Fruit fly (Drosophila melanogaster) whole organism, wandering third instar larva: ENCODE results near the gene Tmep.

Source experiments
- Abd-B ChIP-seq: fragments of >200 bp; optimal IDR thresholded peaks from 2 replicates; lab custom pipeline; 2017; ENCODE audit warnings: missing biosample characterization, missing genetic modification characterization
- CG32264 ChIP-seq: fragments of 200-800 bp; sonication (Bioruptor generic); optimal IDR thresholded peaks from 2 replicates; lab custom pipeline; 2016; ENCODE audit warnings: missing biosample characterization, missing genetic modification characterization
- CG9705 ChIP-seq: fragments of 200-800 bp; sonication (Bioruptor generic); optimal IDR thresholded peaks from 2 replicates; lab custom pipeline; 2018; ENCODE audit warnings: missing biosample characterization, mild to moderate bottlenecking, missing genetic modification characterization
- CrebA ChIP-seq: fragments of 200-800 bp; sonication (Bioruptor generic); optimal IDR thresholded peaks from 2 replicates; lab custom pipeline; 2016; ENCODE audit warnings: missing biosample characterization, mild to moderate bottlenecking, missing genetic modification characterization, borderline replicate concordance
- Dfd ChIP-seq: fragments of >200 bp; optimal IDR thresholded peaks from 2 replicates; lab custom pipeline; 2017; ENCODE audit warnings: missing biosample characterization, missing genetic modification characterization
- Dif ChIP-seq: fragments of 200-275, 200-300 bp; sonication (Bioruptor generic); optimal IDR thresholded peaks from 2 replicates; lab custom pipeline; 2018; ENCODE audit warnings: missing biosample characterization, missing genetic modification characterization; ENCODE audit not compliant: partially characterized antibody
- GATAd ChIP-seq: sonication (Bioruptor generic); optimal IDR thresholded peaks from 2 replicates; lab custom pipeline; 2016; ENCODE audit warnings: missing biosample characterization, missing genetic modification characterization
- HLH106 ChIP-seq: fragments of 200-800 bp; optimal IDR thresholded peaks from 3 replicates; lab custom pipeline; 2019; ENCODE audit warnings: missing biosample characterization, mild to moderate bottlenecking, missing genetic modification characterization, moderate library complexity
- Hnf4 ChIP-seq: fragments of 200-800 bp; sonication (Bioruptor generic); optimal IDR thresholded peaks from 2 replicates; lab custom pipeline; 2016; ENCODE audit warnings: missing biosample characterization, mild to moderate bottlenecking, missing genetic modification characterization
- Hr78 ChIP-seq: fragments of >200 bp; optimal IDR thresholded peaks from 2 replicates; lab custom pipeline; 2017; ENCODE audit warnings: missing biosample characterization, missing genetic modification characterization
- Hr83 ChIP-seq: fragments of 200-300 bp; sonication (Bioruptor generic); optimal IDR thresholded peaks from 2 replicates; lab custom pipeline; 2016; ENCODE audit warnings: missing biosample characterization, mild to moderate bottlenecking, missing genetic modification characterization, moderate library complexity; ENCODE audit not compliant: poor library complexity, severe bottlenecking
- Jra ChIP-seq: sonication (Bioruptor generic); optimal IDR thresholded peaks from 2 replicates; lab custom pipeline; 2016; ENCODE audit warnings: missing biosample characterization, missing genetic modification characterization
- Mio ChIP-seq: sonication (Bioruptor generic); optimal IDR thresholded peaks from 2 replicates; lab custom pipeline; 2016; ENCODE audit warnings: missing biosample characterization, missing genetic modification characterization
- Myc ChIP-seq: fragments of >200 bp; optimal IDR thresholded peaks from 2 replicates; lab custom pipeline; 2017
- N ChIP-seq: fragments of >200 bp; optimal IDR thresholded peaks from 2 replicates; lab custom pipeline; 2018; ENCODE audit warnings: missing biosample characterization, missing external identifiers, missing genetic modification characterization
- OdsH ChIP-seq: fragments of 200-800 bp; sonication (Bioruptor generic); optimal IDR thresholded peaks from 2 replicates; lab custom pipeline; 2016; ENCODE audit warnings: missing biosample characterization, mild to moderate bottlenecking, missing genetic modification characterization
- Rel ChIP-seq, 2 experiments: fragments of 200-800 bp; sonication (Bioruptor generic) in 1 of 2; optimal IDR thresholded peaks; 2 replicates in 1 of 2; 3 replicates in 1 of 2; lab custom pipeline; 2016 to 2019; ENCODE audit warnings: mild to moderate bottlenecking in 2 of 2, missing biosample characterization in 2 of 2, missing genetic modification characterization in 2 of 2, moderate library complexity in 1 of 2
- Sp1 ChIP-seq: fragments of 200-800 bp; sonication (Bioruptor generic); optimal IDR thresholded peaks from 3 replicates; lab custom pipeline; 2019; ENCODE audit warnings: missing biosample characterization, mild to moderate bottlenecking, missing genetic modification characterization, moderate library complexity
- Vsx2 ChIP-seq: fragments of 200-300, 225-300 bp; sonication (Bioruptor generic); optimal IDR thresholded peaks from 2 replicates; lab custom pipeline; 2018; ENCODE audit warnings: missing biosample characterization, missing genetic modification characterization; ENCODE audit not compliant: partially characterized antibody
- br ChIP-seq: fragments of 200-800 bp; sonication (Bioruptor generic); optimal IDR thresholded peaks from 2 replicates; lab custom pipeline; 2016; ENCODE audit warnings: missing biosample characterization, missing genetic modification characterization
- brk ChIP-seq: fragments of 200-800 bp; sonication (Bioruptor generic); optimal IDR thresholded peaks from 2 replicates; lab custom pipeline; 2016; ENCODE audit warnings: missing biosample characterization, mild to moderate bottlenecking, missing genetic modification characterization
- dl ChIP-seq, 2 experiments: fragments of 175-275, 200-275 bp in 1 of 2; fragments of 200-275 bp in 1 of 2; sonication (Bioruptor generic); optimal IDR thresholded peaks; lab custom pipeline; 2018; ENCODE audit warnings: mild to moderate bottlenecking in 2 of 2, missing biosample characterization in 2 of 2, missing genetic modification characterization in 2 of 2, moderate library complexity in 2 of 2; ENCODE audit not compliant: partially characterized antibody in 2 of 2, insufficient read depth in 1 of 2
- dmrt93B ChIP-seq: fragments of 200-800 bp; sonication (Bioruptor generic); optimal IDR thresholded peaks from 2 replicates; lab custom pipeline; 2018; ENCODE audit warnings: missing biosample characterization, mild to moderate bottlenecking, missing genetic modification characterization
- dsf ChIP-seq: sonication (Bioruptor generic); optimal IDR thresholded peaks from 2 replicates; lab custom pipeline; 2016; ENCODE audit warnings: missing biosample characterization, missing genetic modification characterization, borderline replicate concordance
- ey ChIP-seq: fragments of 200-800 bp; sonication (Bioruptor generic); optimal IDR thresholded peaks from 2 replicates; lab custom pipeline; 2016; ENCODE audit warnings: missing biosample characterization, missing genetic modification characterization
- foxo ChIP-seq, 2 experiments: fragments of 200-800 bp; sonication (Bioruptor generic); optimal IDR thresholded peaks; 2 replicates in 1 of 2; 3 replicates in 1 of 2; lab custom pipeline; 2016 to 2017; ENCODE audit warnings: missing biosample characterization in 2 of 2, missing genetic modification characterization in 2 of 2
- fru ChIP-seq: fragments of 200-800 bp; sonication (Bioruptor generic); optimal IDR thresholded peaks from 3 replicates; lab custom pipeline; 2016; ENCODE audit warnings: missing biosample characterization, mild to moderate bottlenecking, missing genetic modification characterization
- h ChIP-seq: fragments of 200-800 bp; sonication (Bioruptor generic); optimal IDR thresholded peaks from 3 replicates; lab custom pipeline; 2016; ENCODE audit warnings: missing biosample characterization, mild to moderate bottlenecking, missing genetic modification characterization
- jim ChIP-seq: fragments of 175-275, 200-325 bp; sonication (Bioruptor generic); optimal IDR thresholded peaks from 2 replicates; lab custom pipeline; 2016; ENCODE audit warnings: missing biosample characterization, mild to moderate bottlenecking, missing genetic modification characterization
- pan ChIP-seq: fragments of >200 bp; optimal IDR thresholded peaks from 2 replicates; lab custom pipeline; 2017
- psq ChIP-seq: fragments of 200-800 bp; sonication (Bioruptor generic); optimal IDR thresholded peaks from 3 replicates; lab custom pipeline; 2017; ENCODE audit warnings: missing biosample characterization, mild to moderate bottlenecking, missing genetic modification characterization, moderate library complexity
- rgr ChIP-seq: fragments of 200-800 bp; sonication (Bioruptor generic); optimal IDR thresholded peaks from 3 replicates; lab custom pipeline; 2016; ENCODE audit warnings: missing biosample characterization, mild to moderate bottlenecking, missing genetic modification characterization
- sage ChIP-seq: fragments of 200-800 bp; sonication (Bioruptor generic); optimal IDR thresholded peaks from 2 replicates; lab custom pipeline; 2016; ENCODE audit warnings: missing biosample characterization, mild to moderate bottlenecking, missing genetic modification characterization
- tai ChIP-seq: sonication (Bioruptor generic); optimal IDR thresholded peaks from 2 replicates; lab custom pipeline; 2016; ENCODE audit warnings: missing biosample characterization, missing genetic modification characterization
- usp ChIP-seq: fragments of >200 bp; optimal IDR thresholded peaks from 2 replicates; lab custom pipeline; 2017; ENCODE audit warnings: missing biosample characterization, missing genetic modification characterization
- woc ChIP-seq: sonication (Bioruptor generic); optimal IDR thresholded peaks from 2 replicates; lab custom pipeline; 2016; ENCODE audit warnings: missing biosample characterization, mild to moderate bottlenecking, missing genetic modification characterization

The Tmep gene

DNA sequence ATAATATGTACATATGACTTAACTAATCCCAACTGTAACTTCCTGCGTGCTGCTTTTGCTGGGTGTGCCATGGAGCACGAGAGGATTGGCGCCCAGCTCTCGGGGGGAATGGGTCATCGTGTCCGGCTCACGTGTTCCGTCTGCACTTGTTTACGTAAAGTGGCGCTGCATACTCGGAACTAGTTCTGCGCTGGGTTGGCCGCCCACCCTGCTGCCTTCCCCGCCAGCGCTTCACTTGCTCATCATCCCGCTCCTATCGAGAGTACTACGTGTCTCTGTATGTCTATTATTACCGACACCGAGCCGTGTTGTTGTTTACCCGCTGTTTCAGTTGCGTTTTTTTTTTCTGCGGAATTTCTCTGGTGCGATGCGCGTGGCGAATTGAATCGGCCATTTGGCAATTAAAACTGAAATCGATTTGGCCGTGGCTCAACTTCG lies 19.3 kb upstream of the Tmep start:
- TF ChIP-seq usp (GFP tag; lab: Kevin White, UChicago) (no peak), Hnf4 (GFP tag; lab: Kevin White, UChicago) (no peak), GATAd (no peak), Myc (lab: Kevin White, UChicago) (no peak), Vsx2 (GFP tag; lab: Kevin White, UChicago) (no peak), N (no peak), CrebA (GFP tag; lab: Kevin White, UChicago) (no peak), ey (GFP tag; lab: Kevin White, UChicago) (no peak), foxo (GFP tag; optimal IDR thresholded peaks at IDR 0.05; lab: Kevin White, UChicago) (no peak), OdsH (GFP tag; lab: Kevin White, UChicago) (no peak), dl (GFP tag; optimal IDR thresholded peaks at IDR 0.05; lab: Kevin White, UChicago; ENCODE audit: insufficient read depth in 1 of 2, partially characterized antibody in 2 of 2) (no peak), tai (GFP tag; lab: Kevin White, UChicago) (no peak), sage (GFP tag; lab: Kevin White, UChicago) (no peak), Mio (no peak), Hr83 (GFP tag; lab: Kevin White, UChicago) (no peak), CG9705 (GFP tag; lab: Kevin White, UChicago) (no peak)

DNA sequence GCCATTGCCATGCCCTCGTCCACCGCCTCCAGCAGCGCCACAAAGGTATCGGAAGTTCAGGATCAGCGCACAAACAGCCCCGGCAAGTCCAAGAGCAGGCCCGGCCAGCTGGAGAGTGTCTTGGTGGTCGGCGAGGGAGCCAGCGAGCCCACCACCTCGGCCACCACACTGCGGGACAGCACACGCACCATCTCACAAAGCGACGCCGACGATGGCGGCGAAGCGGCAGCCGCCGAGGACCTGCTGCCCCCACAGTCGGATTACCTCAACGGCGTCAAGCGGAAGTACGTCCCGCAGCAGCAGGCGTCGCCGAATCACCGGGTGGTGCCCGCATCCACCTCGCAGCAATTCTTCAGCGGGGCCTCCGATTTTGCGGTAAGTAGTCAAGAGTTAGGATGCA lies 18.1 kb upstream of the Tmep start:
- TF ChIP-seq h (GFP tag; lab: Kevin White, UChicago) (no peak), psq (GFP tag; lab: Kevin White, UChicago) (no peak), Mio (no peak), tai (GFP tag; lab: Kevin White, UChicago) (no peak), HLH106 (tag; lab: Kevin White, UChicago) (no peak), Rel (GFP tag; optimal IDR thresholded peaks at IDR 0.05; lab: Kevin White, UChicago) (no peak), Rel (tag; optimal IDR thresholded peaks at IDR 0.05; lab: Kevin White, UChicago) (no peak), GATAd (no peak), Myc (lab: Kevin White, UChicago) (no peak), usp (GFP tag; lab: Kevin White, UChicago) (no peak), Hr78 (GFP tag; lab: Kevin White, UChicago) (no peak), Dfd (no peak), woc (GFP tag; lab: Kevin White, UChicago) (no peak), Vsx2 (GFP tag; lab: Kevin White, UChicago) (no peak), CG32264 (GFP tag; lab: Kevin White, UChicago) (no peak), dl (GFP tag; optimal IDR thresholded peaks at IDR 0.05; lab: Kevin White, UChicago; ENCODE audit: insufficient read depth in 1 of 2, partially characterized antibody in 2 of 2) (no peak)

DNA sequence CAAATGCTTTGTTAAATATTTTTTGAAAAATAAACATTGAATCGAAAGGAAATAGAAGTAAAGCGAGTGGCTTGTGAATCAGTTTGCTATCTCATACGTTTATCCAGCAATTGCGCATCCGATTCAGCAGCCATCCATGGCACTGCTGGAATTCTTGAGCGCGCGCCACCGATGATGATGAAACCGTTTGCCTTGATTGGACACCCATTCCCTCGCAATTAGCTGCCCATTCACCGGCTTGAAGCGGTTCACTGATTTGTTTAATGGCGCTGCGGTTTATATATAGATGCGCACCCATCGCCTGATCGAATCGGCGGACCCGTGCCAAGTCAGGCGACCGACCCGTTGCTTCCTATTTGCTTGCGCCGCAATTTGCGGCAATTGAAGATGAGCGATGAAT lies 15.8 kb upstream of the Tmep start, which contains the start of gene Pcyt2:
Pcyt2 (plus strand) TSS at position 301 of the 400 bp plus-strand sequence.
- TF ChIP-seq Jra, result no peak

DNA sequence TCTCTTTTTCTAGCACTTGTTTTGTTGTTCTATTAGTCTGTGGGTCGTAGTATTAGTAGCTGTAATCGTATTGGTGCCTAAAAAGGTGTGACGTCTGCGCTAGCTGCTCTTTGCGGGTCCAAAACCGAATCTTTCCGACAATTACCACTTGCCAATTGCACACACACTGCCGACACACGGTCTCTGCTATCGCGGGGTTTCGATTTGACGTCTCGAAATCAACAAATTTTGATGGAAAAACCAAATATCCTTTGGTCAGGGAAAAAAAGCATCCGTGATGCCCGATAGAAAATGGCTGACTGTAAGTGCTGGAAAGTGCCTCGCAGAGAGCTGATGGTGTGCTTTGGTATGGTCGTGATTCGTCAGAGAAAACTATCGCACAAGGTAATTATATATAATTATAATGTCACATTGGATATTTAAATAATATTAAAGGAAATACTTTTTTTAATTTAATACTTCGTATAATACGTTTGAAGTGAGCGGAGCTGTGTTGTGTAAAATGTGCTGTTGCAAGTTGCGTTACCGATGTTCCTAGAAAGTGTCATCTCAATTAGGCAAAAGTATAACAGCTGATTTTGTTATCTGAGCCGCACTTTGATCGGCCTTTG lies 10.7 kb upstream of the Tmep start, which contains the start of the genes Pex10 and CG12099:
Pex10 (plus strand) TSS at position 51 of the 611 bp plus-strand sequence.
CG12099 (minus strand) TSS at position 307 of the 611 bp plus-strand sequence.
- TF ChIP-seq CG9705 (GFP tag; lab: Kevin White, UChicago), result peak; percentile 89
- no peak for TF ChIP-seq Mio
- TF ChIP-seq Abd-B (GFP tag; lab: Kevin White, UChicago), result no peak
- TF ChIP-seq Jra, result no peak
- TF ChIP-seq N, result no peak
- no peak for TF ChIP-seq Hr78 (GFP tag; lab: Kevin White, UChicago)
- peak; percentile 9 for TF ChIP-seq CG32264 (GFP tag; lab: Kevin White, UChicago)
- TF ChIP-seq dmrt93B (GFP tag; lab: Kevin White, UChicago), result peak; percentile 84
- no peak for TF ChIP-seq dl (GFP tag; optimal IDR thresholded peaks at IDR 0.05; lab: Kevin White, UChicago; ENCODE audit: insufficient read depth in 1 of 2, partially characterized antibody in 2 of 2)
- no peak for TF ChIP-seq Dfd
- TF ChIP-seq OdsH (GFP tag; lab: Kevin White, UChicago), result peak; percentile 88
- TF ChIP-seq Vsx2 (GFP tag; lab: Kevin White, UChicago), result no peak
- TF ChIP-seq tai (GFP tag; lab: Kevin White, UChicago), result no peak
- TF ChIP-seq rgr (GFP tag; lab: Kevin White, UChicago), result peak; percentile 90
- no peak for TF ChIP-seq sage (GFP tag; lab: Kevin White, UChicago)
- TF ChIP-seq woc (GFP tag; lab: Kevin White, UChicago), result peak; percentile 67
- TF ChIP-seq Hnf4 (GFP tag; lab: Kevin White, UChicago), result peak; percentile 90
- peak; percentile 80 for TF ChIP-seq fru
- peak; percentile 61 for TF ChIP-seq GATAd
- no peak for TF ChIP-seq brk (GFP tag; lab: Kevin White, UChicago)
- TF ChIP-seq br (GFP tag; lab: Kevin White, UChicago), result peak; percentile 78
- TF ChIP-seq Dif (GFP tag; lab: Kevin White, UChicago), result no peak
- TF ChIP-seq HLH106 (tag; lab: Kevin White, UChicago), result peak; percentile 92
- TF ChIP-seq Hr83 (GFP tag; lab: Kevin White, UChicago), result peak; percentile 31
- TF ChIP-seq Rel (GFP tag; optimal IDR thresholded peaks at IDR 0.05; lab: Kevin White, UChicago), result peak; percentile 61
- peak; percentile 66 for TF ChIP-seq Rel (tag; optimal IDR thresholded peaks at IDR 0.05; lab: Kevin White, UChicago)
- peak; percentile 87 for TF ChIP-seq Sp1 (GFP tag; lab: Kevin White, UChicago)
- peak in 1 of 2 experiments; percentile 93 for TF ChIP-seq foxo (GFP tag; optimal IDR thresholded peaks at IDR 0.05; lab: Kevin White, UChicago)
- TF ChIP-seq psq (GFP tag; lab: Kevin White, UChicago), result peak; percentile 84
- no peak for TF ChIP-seq Myc (lab: Kevin White, UChicago)
- TF ChIP-seq jim (GFP tag; lab: Kevin White, UChicago), result no peak
- no peak for TF ChIP-seq usp (GFP tag; lab: Kevin White, UChicago)
- TF ChIP-seq dsf (GFP tag; lab: Kevin White, UChicago), result no peak
- TF ChIP-seq CrebA (GFP tag; lab: Kevin White, UChicago), result no peak
- no peak for TF ChIP-seq pan (lab: Kevin White, UChicago)
- TF ChIP-seq ey (GFP tag; lab: Kevin White, UChicago), result peak; percentile 80
